Worm (Caenorhabditis elegans): ENCODE data around the gene str-106.

ce11 chrV:16180350-16180749 lies at the start of gene str-106:
- TF ChIP-seq him-1 (tag; optimal IDR thresholded peaks at IDR 0.05) (no peak), dao-5 (tag; optimal IDR thresholded peaks at IDR 0.05) (no peak)

Measured in whole organism, L4/young adult.